Comparison of ENCODE assay signal across 1 fruit fly cellular context in genomic region chr3R:22123347-22123746, dm6.
TF ChIP-seq lines count a peak whose summit lies in the region.

No protein-coding gene starts in this region.

TF ChIP-seq in whole organism, embryonic, 481 proteins besides CTCF, POLR2A, EP300 and RAD21 (continued from another document):
- TF ChIP-seq CoRest (tag; optimal IDR thresholded peaks at IDR 0.05; lab: Kevin White, UChicago) (peak; percentile 38), CG4424 (GFP tag; optimal IDR thresholded peaks at IDR 0.05; lab: Kevin White, UChicago) (peak; percentile 22), CG3847 (GFP tag; IDR thresholded peaks at IDR 0.05; lab: Robert Waterston, UW) (peak; percentile 34; the same call in 1 of the 2 replicates), CG6689 (GFP tag; IDR thresholded peaks at IDR 0.05; lab: Robert Waterston, UW) (peak; percentile 28; the same call in 1 of the 2 replicates), CG32532 (GFP tag; IDR thresholded peaks at IDR 0.05; lab: Robert Waterston, UW) (0 out of 2 replicates have a peak, but pooled peaks have one; percentile 45), CG3407 (GFP tag; optimal IDR thresholded peaks at IDR 0.05; lab: Kevin White, UChicago) (no peak), cad (GFP tag; optimal IDR thresholded peaks at IDR 0.05; lab: Kevin White, UChicago) (no peak), Hsf (GFP tag; optimal IDR thresholded peaks at IDR 0.05; lab: Kevin White, UChicago) (no peak), grau (tag; optimal IDR thresholded peaks at IDR 0.05; lab: Kevin White, UChicago) (peak; percentile 41), slou (GFP tag; optimal IDR thresholded peaks at IDR 0.05; lab: Kevin White, UChicago) (no peak), CG3995 (GFP tag; optimal IDR thresholded peaks at IDR 0.05; lab: Kevin White, UChicago) (no peak), CG14710 (tag; optimal IDR thresholded peaks at IDR 0.05; lab: Kevin White, UChicago) (peak; percentile 12), Oli (tag; optimal IDR thresholded peaks at IDR 0.05; lab: Kevin White, UChicago) (peak; percentile 37), Mad (GFP tag; optimal IDR thresholded peaks at IDR 0.05; lab: Kevin White, UChicago) (no peak), chif (GFP tag; optimal IDR thresholded peaks at IDR 0.05; lab: Kevin White, UChicago) (no peak), peb (GFP tag; IDR thresholded peaks at IDR 0.05; lab: Robert Waterston, UW) (no peak), Mes4 (GFP tag; optimal IDR thresholded peaks at IDR 0.05; lab: Kevin White, UChicago) (no peak), gt (GFP tag; IDR thresholded peaks at IDR 0.05; lab: Robert Waterston, UW) (no peak), ind (GFP tag; optimal IDR thresholded peaks at IDR 0.05; lab: Kevin White, UChicago) (peak; percentile 40), Lhr (GFP tag; optimal IDR thresholded peaks at IDR 0.05; lab: Kevin White, UChicago) (no peak), D19B (GFP tag; optimal IDR thresholded peaks at IDR 0.05; lab: Kevin White, UChicago) (no peak), CG42726 (GFP tag; IDR thresholded peaks at IDR 0.05; lab: Robert Waterston, UW; ENCODE audit: partially characterized antibody) (no peak), nmo (GFP tag; optimal IDR thresholded peaks at IDR 0.05; lab: Kevin White, UChicago) (peak; percentile 28), CG7556 (GFP tag; optimal IDR thresholded peaks at IDR 0.05; lab: Kevin White, UChicago) (peak; percentile 13), Sox102F (GFP tag; optimal IDR thresholded peaks at IDR 0.05; lab: Kevin White, UChicago) (peak; percentile 33), CG2678 (tag; optimal IDR thresholded peaks at IDR 0.05; lab: Kevin White, UChicago) (peak; percentile 54), gem (tag; optimal IDR thresholded peaks at IDR 0.05; lab: Kevin White, UChicago) (peak; percentile 55), CG31441 (GFP tag; IDR thresholded peaks at IDR 0.05; lab: Robert Waterston, UW) (peak; percentile 52), Drgx (GFP tag; IDR thresholded peaks at IDR 0.05; lab: Robert Waterston, UW) (0 out of 2 replicates have a peak, but pooled peaks have one; percentile 20), CG3838 (GFP tag; optimal IDR thresholded peaks at IDR 0.05; lab: Kevin White, UChicago) (no peak), fd96Cb (tag; optimal IDR thresholded peaks at IDR 0.05; lab: Kevin White, UChicago) (peak; percentile 19), row (GFP tag; IDR thresholded peaks at IDR 0.05; lab: Robert Waterston, UW) (peak; percentile 49), CG17912 (GFP tag; optimal IDR thresholded peaks at IDR 0.05; lab: Kevin White, UChicago) (no peak), z (GFP tag; IDR thresholded peaks at IDR 0.05; lab: Robert Waterston, UW) (no peak), CG17361 (GFP tag; IDR thresholded peaks at IDR 0.05; lab: Robert Waterston, UW) (peak; percentile 53; the same call in 2 of the 3 replicates), D19A (tag; optimal IDR thresholded peaks at IDR 0.05; lab: Kevin White, UChicago) (peak; percentile 23), Rfx (GFP tag; IDR thresholded peaks at IDR 0.05; lab: Robert Waterston, UW) (peak; percentile 27; the same call in 1 of the 2 replicates), Awh (GFP tag; IDR thresholded peaks at IDR 0.05; lab: Robert Waterston, UW) (no peak), salm (tag; optimal IDR thresholded peaks at IDR 0.05; lab: Kevin White, UChicago) (no peak), Xbp1 (GFP tag; optimal IDR thresholded peaks at IDR 0.05; lab: Kevin White, UChicago) (peak; percentile 15), CG10543 (GFP tag; optimal IDR thresholded peaks at IDR 0.05; lab: Kevin White, UChicago) (no peak), nerfin-2 (GFP tag; IDR thresholded peaks at IDR 0.05; lab: Robert Waterston, UW; ENCODE audit: partially characterized antibody) (no peak), btn (GFP tag; optimal IDR thresholded peaks at IDR 0.05; lab: Kevin White, UChicago) (no peak), C15 (GFP tag; IDR thresholded peaks at IDR 0.05; lab: Robert Waterston, UW) (no peak), E2f1 (GFP tag; IDR thresholded peaks at IDR 0.05; lab: Robert Waterston, UW) (no peak), CG6683 (GFP tag; optimal IDR thresholded peaks at IDR 0.05; lab: Kevin White, UChicago) (no peak), CG8478 (optimal IDR thresholded peaks at IDR 0.05; lab: Kevin White, UChicago) (no peak), CG13424 (tag; optimal IDR thresholded peaks at IDR 0.05; lab: Kevin White, UChicago) (peak; percentile 0), Hr51 (GFP tag; optimal IDR thresholded peaks at IDR 0.05; lab: Kevin White, UChicago) (peak in 1 of 2 experiments; percentile 24), CG32772 (GFP tag; IDR thresholded peaks at IDR 0.05; lab: Robert Waterston, UW) (no peak), tgo (GFP tag; IDR thresholded peaks at IDR 0.05; lab: Robert Waterston, UW) (peak; percentile 37; the same call in 1 of the 3 replicates), CG11695 (GFP tag; IDR thresholded peaks at IDR 0.05; lab: Robert Waterston, UW) (no peak), CG2202 (tag; optimal IDR thresholded peaks at IDR 0.05; lab: Kevin White, UChicago) (no peak), Sox100B (GFP tag; optimal IDR thresholded peaks at IDR 0.05; lab: Kevin White, UChicago) (peak; percentile 22), Med (GFP tag; lab: Kevin White, UChicago) (peak; percentile 16), CG9932 (GFP tag; IDR thresholded peaks at IDR 0.05; lab: Robert Waterston, UW) (peak; percentile 47; the same call in 1 of the 2 replicates), Hmr (GFP tag; optimal IDR thresholded peaks at IDR 0.05; lab: Kevin White, UChicago) (no peak), CG10654 (GFP tag; optimal IDR thresholded peaks at IDR 0.05; lab: Kevin White, UChicago) (no peak), Xrp1 (GFP tag; IDR thresholded peaks at IDR 0.05; lab: Robert Waterston, UW) (no peak), E2f2 (GFP tag; IDR thresholded peaks at IDR 0.05; lab: Robert Waterston, UW) (no peak; the same call in 1 of the 2 replicates), ttk (GFP tag; IDR thresholded peaks at IDR 0.05; lab: Robert Waterston, UW) (no peak), zfh1 (GFP tag; IDR thresholded peaks at IDR 0.05; lab: Robert Waterston, UW) (no peak), ap (GFP tag; IDR thresholded peaks at IDR 0.05; lab: Robert Waterston, UW) (0 out of 2 replicates have a peak, but pooled peaks have one; percentile 35), Ssrp (tag; optimal IDR thresholded peaks at IDR 0.05; lab: Kevin White, UChicago) (no peak), CG1832 (GFP tag; optimal IDR thresholded peaks at IDR 0.05; lab: Kevin White, UChicago) (no peak), phol (tag; optimal IDR thresholded peaks at IDR 0.05; lab: Kevin White, UChicago) (peak; percentile 35), dmrt99B (tag; optimal IDR thresholded peaks at IDR 0.05; lab: Kevin White, UChicago) (peak; percentile 42), CG10267 (tag; optimal IDR thresholded peaks at IDR 0.05; lab: Kevin White, UChicago) (peak; percentile 3), CG2712 (tag; optimal IDR thresholded peaks at IDR 0.05; lab: Kevin White, UChicago) (peak; percentile 35), ken (GFP tag; IDR thresholded peaks at IDR 0.05; lab: Robert Waterston, UW) (no peak), CG12391 (tag; optimal IDR thresholded peaks at IDR 0.05; lab: Kevin White, UChicago) (peak; percentile 33), run (tag; optimal IDR thresholded peaks at IDR 0.05; lab: Kevin White, UChicago) (no peak), lov (optimal IDR thresholded peaks at IDR 0.05; lab: Kevin White, UChicago) (no peak), lov (GFP tag; IDR thresholded peaks at IDR 0.05; lab: Robert Waterston, UW) (no peak), PHDP (tag; optimal IDR thresholded peaks at IDR 0.05; lab: Kevin White, UChicago) (peak; percentile 53), dimm (GFP tag; IDR thresholded peaks at IDR 0.05; lab: Robert Waterston, UW) (no peak), unpg (GFP tag; optimal IDR thresholded peaks at IDR 0.05; lab: Kevin White, UChicago) (peak; percentile 22), CG6254 (GFP tag; optimal IDR thresholded peaks at IDR 0.05; lab: Kevin White, UChicago) (no peak), CG4707 (GFP tag; optimal IDR thresholded peaks at IDR 0.05; lab: Kevin White, UChicago) (no peak), CG8924 (tag; optimal IDR thresholded peaks at IDR 0.05; lab: Kevin White, UChicago) (peak; percentile 2), sens (GFP tag; lab: Kevin White, UChicago) (peak; percentile 58), Meics (GFP tag; optimal IDR thresholded peaks at IDR 0.05; lab: Kevin White, UChicago) (peak; percentile 56), gsb (GFP tag; IDR thresholded peaks at IDR 0.05; lab: Robert Waterston, UW) (no peak), ato (GFP tag; IDR thresholded peaks at IDR 0.05; lab: Robert Waterston, UW; ENCODE audit: partially characterized antibody) (no peak), sqz (GFP tag; optimal IDR thresholded peaks at IDR 0.05; lab: Kevin White, UChicago) (no peak), H15 (GFP tag; IDR thresholded peaks at IDR 0.05; lab: Robert Waterston, UW) (no peak), CG17359 (tag; optimal IDR thresholded peaks at IDR 0.05; lab: Kevin White, UChicago) (peak; percentile 21), sim (GFP tag; IDR thresholded peaks at IDR 0.05; lab: Robert Waterston, UW) (no peak), trh (GFP tag; optimal IDR thresholded peaks at IDR 0.05; lab: Kevin White, UChicago) (no peak), Ada2b (GFP tag; IDR thresholded peaks at IDR 0.05; lab: Robert Waterston, UW) (no peak), kah (GFP tag; optimal IDR thresholded peaks at IDR 0.05; lab: Kevin White, UChicago) (no peak), CG4820 (GFP tag; optimal IDR thresholded peaks at IDR 0.05; lab: Kevin White, UChicago) (peak; percentile 2), her (GFP tag; optimal IDR thresholded peaks at IDR 0.05; lab: Kevin White, UChicago) (no peak), CrebB (tag; optimal IDR thresholded peaks at IDR 0.05; lab: Kevin White, UChicago) (no peak), dmrt11E (tag; optimal IDR thresholded peaks at IDR 0.05; lab: Kevin White, UChicago) (peak; percentile 34), vfl (GFP tag; optimal IDR thresholded peaks at IDR 0.05; lab: Kevin White, UChicago) (no peak), dysf (GFP tag; IDR thresholded peaks at IDR 0.05; lab: Robert Waterston, UW) (0 out of 3 replicates have a peak, but pooled peaks have one; percentile 43), Fer3 (tag; optimal IDR thresholded peaks at IDR 0.05; lab: Kevin White, UChicago) (peak; percentile 12), tap (tag; optimal IDR thresholded peaks at IDR 0.05; lab: Kevin White, UChicago) (peak; percentile 26), CG8388 (GFP tag; optimal IDR thresholded peaks at IDR 0.05; lab: Kevin White, UChicago) (peak; percentile 7), caup (GFP tag; optimal IDR thresholded peaks at IDR 0.05; lab: Kevin White, UChicago; ENCODE audit: severe bottlenecking) (peak; percentile 40), crp (GFP tag; optimal IDR thresholded peaks at IDR 0.05; lab: Kevin White, UChicago) (no peak), nom (GFP tag; optimal IDR thresholded peaks at IDR 0.05; lab: Kevin White, UChicago) (no peak), Kr (GFP tag; optimal IDR thresholded peaks at IDR 0.05; lab: Kevin White, UChicago) (no peak), tio (GFP tag; optimal IDR thresholded peaks at IDR 0.05; lab: Kevin White, UChicago) (peak; percentile 20), CG9437 (GFP tag; optimal IDR thresholded peaks at IDR 0.05; lab: Kevin White, UChicago) (peak; percentile 42), CG2875 (GFP tag; optimal IDR thresholded peaks at IDR 0.05; lab: Kevin White, UChicago) (no peak), Blimp-1 (GFP tag; optimal IDR thresholded peaks at IDR 0.05; lab: Kevin White, UChicago) (peak; percentile 31)
